Worm (Caenorhabditis elegans): ENCODE data around the gene ZK287.4.

- TF ChIP-seq nhr-77 (tag; optimal IDR thresholded peaks at IDR 0.05): no peak
- no peak for TF ChIP-seq ztf-4 (tag; optimal IDR thresholded peaks at IDR 0.05)
- TF ChIP-seq ztf-11 (tag; optimal IDR thresholded peaks at IDR 0.05): no peak
- no peak for TF ChIP-seq skn-1 (tag; optimal IDR thresholded peaks at IDR 0.05)
- no peak for TF ChIP-seq R02D3.7 (tag; optimal IDR thresholded peaks at IDR 0.05)
Measured at ce11 chrV:9731852-9732251, 46.4 kb upstream of the ZK287.4 start.
